Fruit fly (Drosophila melanogaster) whole organism, embryonic: ENCODE measurements around the gene CG10581.

Experiments used
- CG15601 ChIP-seq: fragments of 200-800 bp; sonication (Bioruptor generic); optimal IDR thresholded peaks from 3 replicates; lab custom pipeline; 2019; ENCODE audit warnings: missing biosample characterization, mild to moderate bottlenecking, missing genetic modification characterization, moderate library complexity
- Dp ChIP-seq: fragments of 200-800 bp; sonication (Bioruptor generic); optimal IDR thresholded peaks from 2 replicates; lab custom pipeline; 2018; ENCODE audit warnings: missing biosample characterization, mild to moderate bottlenecking, missing genetic modification characterization, moderate library complexity
- otp ChIP-seq: fragments of 200-800 bp; sonication (Bioruptor generic); IDR thresholded peaks from 3 replicates; pipeline ENCODE4, ENCODE4 v1.3.6; 2022; ENCODE audit warnings: missing biosample characterization, missing genetic modification characterization

DNA sequence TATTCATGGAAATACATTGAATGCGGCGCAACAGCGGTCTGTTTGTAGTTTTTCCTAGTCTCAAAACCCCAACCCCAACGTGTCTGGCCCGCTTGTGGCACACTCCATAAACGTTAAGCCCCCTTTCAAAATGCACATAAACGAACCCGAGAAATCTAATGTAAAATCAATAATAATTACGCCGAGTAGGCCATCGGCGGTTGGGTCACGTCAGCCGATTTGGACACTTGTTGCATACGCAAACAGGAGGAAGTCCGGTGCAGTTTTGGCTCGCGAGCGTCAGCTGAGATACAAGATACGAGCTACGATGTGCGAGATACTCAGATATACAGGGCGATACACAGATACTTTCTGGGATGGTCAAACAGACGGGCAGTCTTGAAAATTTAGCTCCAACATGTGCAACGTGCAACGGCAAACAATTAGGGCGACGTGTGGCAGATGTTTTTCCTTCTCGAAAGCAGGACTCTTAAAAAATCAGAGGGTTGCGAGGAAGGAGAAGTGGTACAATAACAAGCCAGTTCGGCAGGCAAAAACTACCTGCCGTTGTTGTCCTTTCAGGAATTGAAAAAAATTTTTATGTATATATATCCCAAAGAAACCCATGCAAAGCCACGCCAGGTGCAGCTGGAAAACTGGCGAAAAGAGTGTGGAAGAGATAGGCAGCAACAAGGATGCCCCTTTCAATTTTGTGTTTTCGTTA is 32.4 kb upstream of the CG10581 start:
- TF ChIP-seq Dp (GFP tag; lab: Kevin White, UChicago): no peak
- TF ChIP-seq CG15601 (tag; lab: Kevin White, UChicago): no peak
- TF ChIP-seq otp: no peak
